Fruit fly (Drosophila melanogaster) whole organism, embryonic: ENCODE results near the gene Cyt-c1.

Source experiments
- ATbp ChIP-seq: fragments of 200-800 bp; sonication (Bioruptor generic); optimal IDR thresholded peaks from 2 replicates; lab custom pipeline; 2017; ENCODE audit warnings: missing biosample characterization, mild to moderate bottlenecking, missing genetic modification characterization, missing genetic modification reagents
- Abd-B ChIP-seq: fragments of 200-800 bp; sonication (Bioruptor generic); optimal IDR thresholded peaks from 2 replicates; lab custom pipeline; 2018; ENCODE audit warnings: missing biosample characterization, mild to moderate bottlenecking, missing genetic modification characterization, moderate library complexity
- Awh ChIP-seq: fragments of 200-800 bp; sonication (Bioruptor generic); IDR thresholded peaks from 2 replicates; pipeline ENCODE4, ENCODE4 v1.3.6; 2022; ENCODE audit warnings: missing biosample characterization, missing genetic modification characterization
- CG10431 ChIP-seq: fragments of 200-800 bp; sonication (Bioruptor generic); optimal IDR thresholded peaks from 3 replicates; lab custom pipeline; 2018; ENCODE audit warnings: missing biosample characterization, mild to moderate bottlenecking, missing genetic modification characterization
- CG10565 ChIP-seq: fragments of 200-800 bp; sonication (Bioruptor generic); optimal IDR thresholded peaks from 3 replicates; lab custom pipeline; 2016; ENCODE audit warnings: missing biosample characterization, mild to moderate bottlenecking, missing genetic modification characterization
- CG13287 ChIP-seq: fragments of 200-800 bp; sonication (Bioruptor generic); IDR thresholded peaks from 2 replicates; pipeline ENCODE4 v1.3.6; 2022; ENCODE audit warnings: missing biosample characterization, missing genetic modification characterization; ENCODE audit not compliant: partially characterized antibody
- CG13296 ChIP-seq: fragments of 200-800 bp; sonication (Bioruptor generic); optimal IDR thresholded peaks from 3 replicates; lab custom pipeline; 2018; ENCODE audit warnings: missing biosample characterization, mild to moderate bottlenecking, missing genetic modification characterization
- CG14014 ChIP-seq: fragments of 200-800 bp; sonication (Bioruptor generic); IDR thresholded peaks from 2 replicates; pipeline ENCODE4 v1.3.6; 2022; ENCODE audit warnings: missing biosample characterization, missing genetic modification characterization
- CG15269 ChIP-seq: fragments of 200-800 bp; sonication (Bioruptor generic); optimal IDR thresholded peaks from 2 replicates; lab custom pipeline; 2018; ENCODE audit warnings: missing biosample characterization, mild to moderate bottlenecking, missing genetic modification characterization, moderate library complexity
- CG17612 ChIP-seq: fragments of 200-800 bp; sonication (Bioruptor generic); IDR thresholded peaks from 2 replicates; pipeline ENCODE4 v1.3.6; 2022; ENCODE audit warnings: missing biosample characterization, missing genetic modification characterization
- CG2678 ChIP-seq: fragments of 200-800 bp; sonication (Bioruptor generic); optimal IDR thresholded peaks from 3 replicates; lab custom pipeline; 2019; ENCODE audit warnings: missing biosample characterization, mild to moderate bottlenecking, missing genetic modification characterization, moderate library complexity
- CG30020 ChIP-seq: fragments of 200-800 bp; optimal IDR thresholded peaks from 2 replicates; lab custom pipeline; 2019; ENCODE audit warnings: missing biosample characterization, mild to moderate bottlenecking, missing genetic modification characterization, moderate library complexity
- CG31224 ChIP-seq: fragments of 200-800 bp; sonication (Bioruptor generic); IDR thresholded peaks from 2 replicates; pipeline ENCODE4 v1.3.6; 2022; ENCODE audit warnings: missing biosample characterization, missing genetic modification characterization
- CG32767 ChIP-seq: fragments of 200-800 bp; sonication (Bioruptor generic); IDR thresholded peaks from 2 replicates; pipeline ENCODE4 v1.3.6; 2022; ENCODE audit warnings: missing biosample characterization, missing genetic modification characterization
- CG4707 ChIP-seq: fragments of 200-800 bp; sonication (Bioruptor generic); optimal IDR thresholded peaks from 2 replicates; lab custom pipeline; 2018; ENCODE audit warnings: missing biosample characterization, mild to moderate bottlenecking, missing genetic modification characterization, moderate library complexity
- CG4820 ChIP-seq: fragments of 200-800 bp; sonication (Bioruptor generic); optimal IDR thresholded peaks from 3 replicates; lab custom pipeline; 2016; ENCODE audit warnings: missing biosample characterization, missing genetic modification characterization
- CG5953 ChIP-seq: fragments of 200-800 bp; sonication (Bioruptor generic); IDR thresholded peaks from 2 replicates; pipeline ENCODE4 v1.3.6; 2022; ENCODE audit warnings: missing biosample characterization, missing genetic modification characterization
- CG7556 ChIP-seq: fragments of 200-800 bp; sonication (Bioruptor generic); optimal IDR thresholded peaks from 2 replicates; lab custom pipeline; 2017; ENCODE audit warnings: missing biosample characterization, mild to moderate bottlenecking, missing genetic modification characterization
- CG8478 ChIP-seq: fragments of >200 bp; optimal IDR thresholded peaks from 2 replicates; lab custom pipeline; 2018
- CG9797 ChIP-seq: fragments of 200-800 bp; sonication (Bioruptor generic); optimal IDR thresholded peaks from 3 replicates; lab custom pipeline; 2018; ENCODE audit warnings: missing biosample characterization, mild to moderate bottlenecking, missing genetic modification characterization
- Chrac-16 ChIP-seq: fragments of 200-800 bp; sonication (Bioruptor generic); optimal IDR thresholded peaks from 3 replicates; lab custom pipeline; 2016; ENCODE audit warnings: missing biosample characterization, missing genetic modification characterization
- Dfd ChIP-seq, 2 experiments: fragments of >200 bp; optimal IDR thresholded peaks; 2 replicates each; lab custom pipeline; 2017; ENCODE audit warnings: missing biosample characterization in 2 of 2, missing genetic modification characterization in 2 of 2
- Dll ChIP-seq: fragments of 200-800 bp; sonication (Bioruptor generic); IDR thresholded peaks from 4 replicates; pipeline ENCODE4 v1.3.6; 2022; ENCODE audit warnings: missing biosample characterization, missing genetic modification characterization; ENCODE audit not compliant: partially characterized antibody
- HLH54F ChIP-seq: fragments of 200-800 bp; sonication (Bioruptor generic); optimal IDR thresholded peaks from 3 replicates; lab custom pipeline; 2016; ENCODE audit warnings: missing biosample characterization, missing genetic modification characterization
- Lim3 ChIP-seq: fragments of 200-800 bp; sonication (Bioruptor generic); IDR thresholded peaks from 2 replicates; pipeline ENCODE4 v1.3.6; 2022; ENCODE audit warnings: missing biosample characterization, missing genetic modification characterization
- Myb ChIP-seq: fragments of 200-800 bp; sonication (Bioruptor generic); optimal IDR thresholded peaks from 2 replicates; lab custom pipeline; 2016; ENCODE audit warnings: missing biosample characterization, missing genetic modification characterization
- NK7.1 ChIP-seq: fragments of 200-800 bp; sonication (Bioruptor generic); optimal IDR thresholded peaks from 3 replicates; lab custom pipeline; 2016; ENCODE audit warnings: missing biosample characterization, missing genetic modification characterization
- YL-1 ChIP-seq: fragments of 200-800 bp; sonication (Bioruptor generic); optimal IDR thresholded peaks from 3 replicates; lab custom pipeline; 2017; ENCODE audit warnings: missing biosample characterization, mild to moderate bottlenecking, missing genetic modification characterization
- ap ChIP-seq: fragments of 200-800 bp; sonication (Bioruptor generic); IDR thresholded peaks from 2 replicates; pipeline ENCODE4 v1.3.6; 2022; ENCODE audit warnings: missing biosample characterization, missing genetic modification characterization
- ara ChIP-seq: fragments of 200-800 bp; sonication (Bioruptor generic); IDR thresholded peaks from 2 replicates; pipeline ENCODE4 v1.3.6; 2022; ENCODE audit warnings: missing biosample characterization, missing genetic modification characterization
- az2 ChIP-seq: fragments of 200-800 bp; sonication (Bioruptor generic); optimal IDR thresholded peaks from 3 replicates; lab custom pipeline; 2016; ENCODE audit warnings: missing biosample characterization, missing genetic modification characterization
- corto ChIP-seq: fragments of 200-800 bp; sonication (Bioruptor generic); optimal IDR thresholded peaks from 2 replicates; lab custom pipeline; 2016; ENCODE audit warnings: missing biosample characterization, mild to moderate bottlenecking, missing genetic modification characterization, moderate library complexity
- dm ChIP-seq: fragments of 200-800 bp; sonication (Bioruptor generic); optimal IDR thresholded peaks from 3 replicates; lab custom pipeline; 2016; ENCODE audit warnings: missing biosample characterization, missing genetic modification characterization
- dpn ChIP-seq, 2 experiments: fragments of 200-800 bp; sonication (Bioruptor generic); optimal IDR thresholded peaks; 3 replicates each; lab custom pipeline; 2016; ENCODE audit warnings: missing biosample characterization in 2 of 2, missing genetic modification characterization in 2 of 2
- gce ChIP-seq: fragments of 200-800 bp; sonication (Bioruptor generic); IDR thresholded peaks from 3 replicates; pipeline ENCODE4 v1.3.6; 2022; ENCODE audit warnings: missing biosample characterization, missing genetic modification characterization
- grn ChIP-seq: fragments of 200-800 bp; sonication (Bioruptor generic); optimal IDR thresholded peaks from 3 replicates; lab custom pipeline; 2017; ENCODE audit warnings: missing biosample characterization, missing genetic modification characterization
- hth ChIP-seq: fragments of >200 bp; optimal IDR thresholded peaks from 2 replicates; lab custom pipeline; 2017; ENCODE audit warnings: inconsistent platforms
- kay ChIP-seq: fragments of 200-800 bp; sonication (Bioruptor generic); optimal IDR thresholded peaks from 2 replicates; lab custom pipeline; 2016; ENCODE audit warnings: missing biosample characterization, missing genetic modification characterization
- kni ChIP-seq: fragments of 200-800 bp; sonication (Bioruptor generic); optimal IDR thresholded peaks from 3 replicates; lab custom pipeline; 2017; ENCODE audit warnings: mild to moderate bottlenecking, missing biosample characterization, missing genetic modification reagents, missing genetic modification characterization
- lab ChIP-seq: fragments of 200-800 bp; sonication (Bioruptor generic); optimal IDR thresholded peaks from 3 replicates; lab custom pipeline; 2017; ENCODE audit warnings: missing biosample characterization, missing genetic modification characterization, mild to moderate bottlenecking, moderate library complexity, missing genetic modification reagents
- pan ChIP-seq, 4 experiments: fragments of >200 bp in 3 of 4; fragments of 200-800 bp in 1 of 4; sonication (Bioruptor generic) in 1 of 4; optimal IDR thresholded peaks in 3 of 4; IDR thresholded peaks in 1 of 4; 2 replicates each; pipeline versions ENCODE4 v1.3.6 to Lab custom; 2017 to 2022; ENCODE audit warnings: missing biosample characterization in 2 of 4, missing genetic modification characterization in 2 of 4, mixed read lengths in 1 of 4
- phol ChIP-seq: fragments of 200-800 bp; sonication (Bioruptor generic); optimal IDR thresholded peaks from 3 replicates; lab custom pipeline; 2018; ENCODE audit warnings: missing biosample characterization, mild to moderate bottlenecking, missing genetic modification characterization, moderate library complexity
- psq ChIP-seq: fragments of 200-800 bp; sonication (Bioruptor generic); optimal IDR thresholded peaks from 2 replicates; lab custom pipeline; 2017; ENCODE audit warnings: missing biosample characterization, missing genetic modification characterization
- pum ChIP-seq: fragments of 200-800 bp; sonication (Bioruptor generic); optimal IDR thresholded peaks from 2 replicates; lab custom pipeline; 2016; ENCODE audit warnings: missing biosample characterization, missing genetic modification characterization
- seq ChIP-seq: fragments of 200-800 bp; sonication (Bioruptor generic); IDR thresholded peaks from 2 replicates; pipeline ENCODE4 v1.3.6; 2022; ENCODE audit warnings: missing biosample characterization, missing genetic modification characterization
- sima ChIP-seq: fragments of 200-800 bp; sonication (Bioruptor generic); optimal IDR thresholded peaks from 2 replicates; lab custom pipeline; 2016; ENCODE audit warnings: missing biosample characterization, missing genetic modification characterization
- sob ChIP-seq: fragments of 200-800 bp; sonication (Bioruptor generic); IDR thresholded peaks from 2 replicates; pipeline ENCODE4 v1.3.6; 2022; ENCODE audit warnings: missing biosample characterization, missing genetic modification characterization
- stc ChIP-seq: fragments of 200-800 bp; sonication (Bioruptor generic); IDR thresholded peaks from 2 replicates; pipeline ENCODE4 v1.3.6; 2022; ENCODE audit warnings: missing biosample characterization, missing genetic modification characterization
- tll ChIP-seq, 2 experiments: fragments of 200-800 bp in 1 of 2; fragments of >200 bp in 1 of 2; sonication (Bioruptor generic) in 1 of 2; optimal IDR thresholded peaks; 2 replicates each; lab custom pipeline; 2017 to 2019; ENCODE audit warnings: missing biosample characterization in 2 of 2, missing genetic modification characterization in 2 of 2, mild to moderate bottlenecking in 1 of 2, moderate library complexity in 1 of 2
- z ChIP-seq: fragments of 200-800 bp; sonication (Bioruptor generic); IDR thresholded peaks from 3 replicates; pipeline ENCODE4 v1.3.6; 2022; ENCODE audit warnings: missing biosample characterization, missing genetic modification characterization
- zf30C ChIP-seq: fragments of 200-800 bp; sonication (Bioruptor generic); optimal IDR thresholded peaks from 3 replicates; lab custom pipeline; 2018; ENCODE audit warnings: missing biosample characterization, mild to moderate bottlenecking, missing genetic modification characterization

Gene Cyt-c1

DNA sequence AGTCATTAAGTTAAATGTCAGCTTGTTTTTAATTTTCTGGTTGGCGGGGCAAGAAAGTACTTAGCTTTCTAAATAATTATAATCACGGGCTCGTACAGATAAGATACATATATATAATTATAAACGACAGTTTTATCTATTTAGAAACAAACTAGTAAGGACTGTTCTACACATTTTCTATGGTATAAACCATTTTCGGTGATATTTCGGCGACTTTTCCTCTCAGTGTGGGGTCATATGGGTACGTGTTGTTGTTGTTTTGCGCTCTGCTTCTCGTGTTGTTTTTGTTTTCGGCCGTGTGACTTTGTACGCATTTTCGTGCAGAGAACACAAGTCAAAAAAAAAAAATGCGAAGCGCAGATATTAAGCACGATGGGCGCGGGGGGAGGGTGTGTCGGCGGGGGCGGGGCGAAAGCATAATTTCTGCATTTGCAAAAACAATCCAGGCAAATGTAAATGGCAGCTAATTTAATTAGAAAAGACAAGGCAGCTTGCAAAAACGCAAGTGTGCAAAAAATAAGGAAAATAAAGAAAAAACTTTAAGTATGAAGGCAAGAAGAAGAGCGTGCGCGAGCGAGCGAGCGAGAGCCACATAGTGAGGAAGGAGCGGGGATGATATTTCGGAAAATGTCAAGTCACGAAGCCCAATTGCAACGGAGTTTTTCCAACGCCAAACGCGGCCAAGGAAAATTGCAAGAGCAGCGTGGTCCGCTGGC lies 5.3 kb downstream of the Cyt-c1 start (continued):
- TF ChIP-seq ara (GFP tag; lab: Robert Waterston, UW): no peak
- no peak for TF ChIP-seq Lim3 (GFP tag; lab: Robert Waterston, UW)
- no peak for TF ChIP-seq CG5953 (GFP tag; lab: Robert Waterston, UW)
- peak; percentile 53 for TF ChIP-seq seq (GFP tag; lab: Robert Waterston, UW)
- peak; percentile 58 for TF ChIP-seq CG2678 (tag; lab: Kevin White, UChicago)
- no peak for TF ChIP-seq hth
- no peak for TF ChIP-seq CG10431
- TF ChIP-seq kay: no peak
- no peak for TF ChIP-seq phol (tag; lab: Kevin White, UChicago)
- TF ChIP-seq z: no peak
- no peak for TF ChIP-seq Awh (GFP tag; lab: Robert Waterston, UW)
- TF ChIP-seq gce (GFP tag; lab: Robert Waterston, UW): no peak
- no peak for TF ChIP-seq CG4820 (GFP tag; lab: Kevin White, UChicago)
- no peak for TF ChIP-seq pum (GFP tag; lab: Kevin White, UChicago)
- TF ChIP-seq ap: no peak
- no peak for TF ChIP-seq CG13296 (GFP tag; lab: Kevin White, UChicago)
- TF ChIP-seq grn: no peak
- no peak for TF ChIP-seq CG14014 (GFP tag; lab: Robert Waterston, UW)
- peak; percentile 31 for TF ChIP-seq CG7556
- peak; percentile 20 for TF ChIP-seq Chrac-16
- TF ChIP-seq CG4707: no peak
- no peak for TF ChIP-seq CG8478 (lab: Kevin White, UChicago)
- TF ChIP-seq tll (GFP tag; optimal IDR thresholded peaks at IDR 0.05; lab: Kevin White, UChicago): no peak
- no peak for TF ChIP-seq CG9797 (GFP tag; lab: Kevin White, UChicago)
- TF ChIP-seq Abd-B (GFP tag; lab: Kevin White, UChicago): no peak
- TF ChIP-seq CG10565 (GFP tag; lab: Kevin White, UChicago): no peak
- peak; percentile 36 for TF ChIP-seq az2
- TF ChIP-seq lab (GFP tag; lab: Kevin White, UChicago): no peak
- TF ChIP-seq CG17612 (GFP tag; lab: Robert Waterston, UW): no peak
- no peak for TF ChIP-seq sima (GFP tag; lab: Kevin White, UChicago)
- TF ChIP-seq stc: no peak
- TF ChIP-seq Dll (GFP tag; lab: Robert Waterston, UW): no peak
- TF ChIP-seq CG13287 (GFP tag; lab: Robert Waterston, UW): no peak
- TF ChIP-seq NK7.1 (GFP tag; lab: Kevin White, UChicago): no peak
- TF ChIP-seq YL-1 (GFP tag; lab: Kevin White, UChicago): no peak
- TF ChIP-seq sob: no peak
- peak; percentile 27 for TF ChIP-seq ATbp (GFP tag; lab: Kevin White, UChicago)
- TF ChIP-seq zf30C (GFP tag; lab: Kevin White, UChicago): peak; percentile 79
- no peak for TF ChIP-seq CG32767 (GFP tag; lab: Robert Waterston, UW)
- TF ChIP-seq dpn (GFP tag; optimal IDR thresholded peaks at IDR 0.05; lab: Kevin White, UChicago): peak; percentile 22 to 49
- TF ChIP-seq kni (GFP tag; lab: Kevin White, UChicago): no peak
- no peak for TF ChIP-seq corto (GFP tag; lab: Kevin White, UChicago)
- TF ChIP-seq HLH54F (GFP tag; lab: Kevin White, UChicago): no peak
- TF ChIP-seq Myb (GFP tag; lab: Kevin White, UChicago): no peak
- TF ChIP-seq psq (GFP tag; lab: Kevin White, UChicago): peak; percentile 23
- TF ChIP-seq CG31224: no peak
- TF ChIP-seq Dfd (GFP tag; optimal IDR thresholded peaks at IDR 0.05; lab: Kevin White, UChicago): no peak
- no peak for TF ChIP-seq pan (optimal IDR thresholded peaks at IDR 0.05; lab: Kevin White, UChicago)
- TF ChIP-seq pan (GFP tag; optimal IDR thresholded peaks at IDR 0.05 in 1 of 2, IDR thresholded peaks at IDR 0.05 in 1 of 2): no peak
- no peak for TF ChIP-seq CG30020 (tag; lab: Kevin White, UChicago)
- peak; percentile 65 for TF ChIP-seq CG15269
- TF ChIP-seq dm (GFP tag; lab: Kevin White, UChicago): no peak
